Worm (Caenorhabditis elegans): ENCODE data around the gene srg-54.

srg-54 gene

ce11 chrV:14945697-14946096, 21.7 kb upstream of the srg-54 start, which contains the start of gene C30G7.3:
TSS of gene C30G7.3 (minus strand) at chrV:14945704.
- TF ChIP-seq ama-1 (optimal IDR thresholded peaks at IDR 0.05) = no peak
- TF ChIP-seq hmg-4 (GFP tag; optimal IDR thresholded peaks at IDR 0.05) = no peak

DNA sequence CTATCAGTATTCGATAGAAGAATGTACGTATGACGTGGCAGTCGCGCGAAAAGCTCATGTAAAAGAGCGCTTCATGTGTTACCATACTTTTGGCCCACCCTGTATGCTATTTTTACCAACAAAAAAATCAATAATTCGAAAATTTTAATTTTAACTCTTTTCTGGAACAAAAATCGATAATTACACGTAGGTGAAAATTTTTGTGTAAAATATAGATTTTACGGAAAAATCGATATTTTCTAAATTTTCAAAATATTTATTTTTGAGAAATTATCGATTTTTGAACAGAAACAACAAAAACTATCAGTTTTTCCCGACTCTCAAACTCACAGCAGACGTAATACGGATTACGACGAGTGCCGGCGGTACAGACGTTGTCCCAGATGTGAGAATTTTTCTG, 21.1 kb upstream of the srg-54 start:
- TF ChIP-seq flt-1 (GFP tag; IDR thresholded peaks at IDR 0.05) (no peak), pes-1 (GFP tag; IDR thresholded peaks at IDR 0.05) (no peak), tbx-37 (GFP tag; conservative IDR thresholded peaks at IDR 0.05) (no peak), hmg-4 (GFP tag; optimal IDR thresholded peaks at IDR 0.05) (no peak), tbx-11 (GFP tag; IDR thresholded peaks at IDR 0.05) (no peak), F13C5.2 (tag; optimal IDR thresholded peaks at IDR 0.05) (no peak)

DNA sequence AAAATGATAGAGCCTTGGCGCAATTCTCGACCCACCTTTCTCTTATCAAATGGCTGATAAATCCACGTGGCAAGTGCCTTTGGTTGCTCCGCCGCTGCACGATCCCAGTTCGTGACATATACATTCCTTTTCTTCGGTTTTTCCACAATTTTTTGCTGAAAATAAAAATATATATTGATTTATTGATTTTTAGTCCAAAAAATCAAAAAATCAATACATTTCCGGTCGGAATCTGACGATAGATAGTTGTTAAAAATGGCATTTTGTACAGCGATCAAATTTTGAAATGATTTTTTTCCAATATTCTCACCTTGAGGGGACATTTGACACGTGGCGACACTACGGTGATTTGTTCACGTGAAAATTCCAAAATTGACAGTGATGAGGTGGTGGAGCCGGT, 19.8 kb upstream of the srg-54 start:
- TF ChIP-seq sea-1 (GFP tag; conservative IDR thresholded peaks at IDR 0.05) = no peak
- no peak for TF ChIP-seq ets-7 (tag; optimal IDR thresholded peaks at IDR 0.05)
- TF ChIP-seq tbx-11 (GFP tag; IDR thresholded peaks at IDR 0.05) = no peak
- TF ChIP-seq hmg-4 (GFP tag; optimal IDR thresholded peaks at IDR 0.05) = no peak
- TF ChIP-seq aly-1 (tag; optimal IDR thresholded peaks at IDR 0.05) = no peak
- TF ChIP-seq F13C5.2 (tag; optimal IDR thresholded peaks at IDR 0.05) = no peak

ce11 chrV:14942898-14943297, 18.9 kb upstream of the srg-54 start:
- TF ChIP-seq sea-1 (GFP tag; conservative IDR thresholded peaks at IDR 0.05) = no peak
- no peak for TF ChIP-seq hmbx-1 (tag; optimal IDR thresholded peaks at IDR 0.05)
- no peak for TF ChIP-seq hnd-1 (tag; optimal IDR thresholded peaks at IDR 0.05)
- TF ChIP-seq tra-4 (tag; optimal IDR thresholded peaks at IDR 0.05) = no peak
- no peak for TF ChIP-seq pes-1 (GFP tag; IDR thresholded peaks at IDR 0.05)
- no peak for TF ChIP-seq ets-7 (tag; optimal IDR thresholded peaks at IDR 0.05)
- TF ChIP-seq hmg-4 (GFP tag; optimal IDR thresholded peaks at IDR 0.05) = no peak
- TF ChIP-seq scrt-1 (GFP tag; IDR thresholded peaks at IDR 0.05) = no peak
- TF ChIP-seq aly-1 (tag; optimal IDR thresholded peaks at IDR 0.05) = no peak
- TF ChIP-seq tbx-37 (GFP tag; conservative IDR thresholded peaks at IDR 0.05) = no peak
- no peak for TF ChIP-seq flt-1 (GFP tag; IDR thresholded peaks at IDR 0.05)
- TF ChIP-seq B0310.2 (tag; optimal IDR thresholded peaks at IDR 0.05) = no peak
- TF ChIP-seq ceh-36 (tag; optimal IDR thresholded peaks at IDR 0.05) = no peak
- TF ChIP-seq tbx-11 (GFP tag; IDR thresholded peaks at IDR 0.05) = no peak
- TF ChIP-seq ceh-13 (GFP tag; optimal IDR thresholded peaks at IDR 0.05) = no peak
- TF ChIP-seq ama-1 (optimal IDR thresholded peaks at IDR 0.05) = no peak
- TF ChIP-seq F13C5.2 (tag; optimal IDR thresholded peaks at IDR 0.05) = no peak

DNA sequence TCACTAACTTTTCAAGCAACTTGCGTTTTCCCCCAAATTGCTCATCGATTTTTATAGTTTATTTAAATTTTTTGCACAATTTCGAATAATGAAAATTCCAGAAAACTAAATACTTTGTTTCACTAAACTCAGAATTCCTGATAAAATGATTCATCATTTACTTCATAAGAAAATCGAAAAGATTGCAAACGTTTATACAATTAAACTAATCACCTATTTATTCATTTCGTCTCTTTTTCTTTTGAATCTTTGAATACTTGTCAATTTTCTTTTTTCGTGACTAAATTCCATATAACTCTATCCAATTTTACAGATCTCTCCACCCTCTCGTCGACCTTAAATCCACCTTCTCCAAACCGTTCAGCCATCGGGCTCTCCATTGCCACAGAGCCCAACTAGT, 12.6 kb upstream of the srg-54 start, which contains the start of gene C30G7.2:
Gene C30G7.2 (plus strand): TSS at position 301 of the 400 bp plus-strand sequence.
- TF ChIP-seq ets-7 (tag; optimal IDR thresholded peaks at IDR 0.05) = no peak
- TF ChIP-seq tra-4 (tag; optimal IDR thresholded peaks at IDR 0.05) = no peak
- no peak for TF ChIP-seq hmg-4 (GFP tag; optimal IDR thresholded peaks at IDR 0.05)
- TF ChIP-seq ceh-13 (GFP tag; optimal IDR thresholded peaks at IDR 0.05) = no peak
- no peak for TF ChIP-seq B0310.2 (tag; optimal IDR thresholded peaks at IDR 0.05)
- TF ChIP-seq hmbx-1 (tag; optimal IDR thresholded peaks at IDR 0.05) = no peak
- TF ChIP-seq aly-1 (tag; optimal IDR thresholded peaks at IDR 0.05) = no peak
- TF ChIP-seq ama-1 (optimal IDR thresholded peaks at IDR 0.05) = no peak
- TF ChIP-seq scrt-1 (GFP tag; IDR thresholded peaks at IDR 0.05) = no peak

- TF ChIP-seq ets-7 (tag; optimal IDR thresholded peaks at IDR 0.05) (no peak), ama-1 (optimal IDR thresholded peaks at IDR 0.05) (no peak), aly-1 (tag; optimal IDR thresholded peaks at IDR 0.05) (no peak), hmg-4 (GFP tag; optimal IDR thresholded peaks at IDR 0.05) (no peak), tra-4 (tag; optimal IDR thresholded peaks at IDR 0.05) (no peak)
Observed at ce11 chrV:14933450-14934218, 9.6 kb upstream of the srg-54 start.

DNA sequence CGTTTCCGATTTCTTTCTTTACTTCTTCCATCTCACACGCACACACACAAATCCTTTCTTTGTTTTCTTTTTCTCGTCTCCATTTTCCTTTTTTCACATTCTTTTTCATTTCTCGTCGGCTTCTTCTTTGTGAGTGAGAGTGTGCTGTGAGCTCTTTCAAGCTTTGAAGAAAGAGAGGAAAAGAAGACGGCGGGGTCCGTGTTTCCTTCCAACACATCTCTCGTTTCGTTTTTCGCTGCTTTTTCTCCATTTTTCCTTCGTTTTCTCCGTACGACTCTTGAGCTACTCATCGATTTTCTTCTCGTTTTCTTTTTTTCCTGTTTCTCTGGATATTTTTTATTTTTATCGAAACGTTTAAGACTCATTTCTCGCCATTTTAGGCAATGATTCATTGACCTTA, 6.2 kb upstream of the srg-54 start:
- no peak for TF ChIP-seq flt-1 (GFP tag; IDR thresholded peaks at IDR 0.05)
- no peak for TF ChIP-seq sea-1 (GFP tag; conservative IDR thresholded peaks at IDR 0.05)
- TF ChIP-seq ceh-13 (GFP tag; optimal IDR thresholded peaks at IDR 0.05) = no peak
- no peak for TF ChIP-seq F13C5.2 (tag; optimal IDR thresholded peaks at IDR 0.05)
- no peak for TF ChIP-seq ama-1 (optimal IDR thresholded peaks at IDR 0.05)
- TF ChIP-seq B0310.2 (tag; optimal IDR thresholded peaks at IDR 0.05) = no peak
- TF ChIP-seq tbx-37 (GFP tag; conservative IDR thresholded peaks at IDR 0.05) = no peak
- TF ChIP-seq hmbx-1 (tag; optimal IDR thresholded peaks at IDR 0.05) = no peak
- TF ChIP-seq hmg-4 (GFP tag; optimal IDR thresholded peaks at IDR 0.05) = no peak
- no peak for TF ChIP-seq aly-1 (tag; optimal IDR thresholded peaks at IDR 0.05)
- no peak for TF ChIP-seq tbx-11 (GFP tag; IDR thresholded peaks at IDR 0.05)
- TF ChIP-seq ets-7 (tag; optimal IDR thresholded peaks at IDR 0.05) = no peak
- no peak for TF ChIP-seq scrt-1 (GFP tag; IDR thresholded peaks at IDR 0.05)
- no peak for TF ChIP-seq ceh-36 (tag; optimal IDR thresholded peaks at IDR 0.05)
- TF ChIP-seq pes-1 (GFP tag; IDR thresholded peaks at IDR 0.05) = no peak
- no peak for TF ChIP-seq tra-4 (tag; optimal IDR thresholded peaks at IDR 0.05)
- no peak for TF ChIP-seq hnd-1 (tag; optimal IDR thresholded peaks at IDR 0.05)

ce11 chrV:14928248-14928647, 4.2 kb upstream of the srg-54 start, which contains the start of gene srg-55:
TSS of gene srg-55 (minus strand) at chrV:14928348.
- TF ChIP-seq ama-1 (optimal IDR thresholded peaks at IDR 0.05) (no peak), ceh-13 (GFP tag; optimal IDR thresholded peaks at IDR 0.05) (no peak), flt-1 (GFP tag; IDR thresholded peaks at IDR 0.05) (no peak), pes-1 (GFP tag; IDR thresholded peaks at IDR 0.05) (no peak), B0310.2 (tag; optimal IDR thresholded peaks at IDR 0.05) (no peak), tra-4 (tag; optimal IDR thresholded peaks at IDR 0.05) (no peak), ceh-36 (tag; optimal IDR thresholded peaks at IDR 0.05) (no peak)
